Fruit fly (Drosophila melanogaster): ENCODE results near the gene OXA1L.
A peak's percentile ranks its signal among the peaks of the same experiment; 100 is the strongest.

OXA1L gene

dm6 chr3L:10852347-10853130, 33.7 kb downstream of the OXA1L start (continued):
- no peak for TF ChIP-seq nmo (GFP tag; optimal IDR thresholded peaks at IDR 0.05)
- TF ChIP-seq da (GFP tag; optimal IDR thresholded peaks at IDR 0.05): no peak
- no peak for TF ChIP-seq HLH54F (GFP tag; optimal IDR thresholded peaks at IDR 0.05)
- TF ChIP-seq fd102C (GFP tag; optimal IDR thresholded peaks at IDR 0.05): no peak
- TF ChIP-seq Sry-δ (GFP tag; optimal IDR thresholded peaks at IDR 0.05): no peak
- peak; percentile 30 for TF ChIP-seq CG4424 (GFP tag; optimal IDR thresholded peaks at IDR 0.05)
- TF ChIP-seq CG17385 (GFP tag; optimal IDR thresholded peaks at IDR 0.05): no peak
- no peak for TF ChIP-seq sr (GFP tag; IDR thresholded peaks at IDR 0.05)
- TF ChIP-seq cg (GFP tag; optimal IDR thresholded peaks at IDR 0.05): peak; percentile 79
- peak; percentile 96 for TF ChIP-seq sqz (GFP tag; optimal IDR thresholded peaks at IDR 0.05)
- TF ChIP-seq her (GFP tag; optimal IDR thresholded peaks at IDR 0.05): peak; percentile 37
- peak; percentile 16 for TF ChIP-seq twi (tag; optimal IDR thresholded peaks at IDR 0.05)
- no peak for TF ChIP-seq tap (tag; optimal IDR thresholded peaks at IDR 0.05)
- TF ChIP-seq ap (GFP tag; IDR thresholded peaks at IDR 0.05): no peak
- TF ChIP-seq CG3838 (GFP tag; optimal IDR thresholded peaks at IDR 0.05): no peak
- TF ChIP-seq slou (GFP tag; optimal IDR thresholded peaks at IDR 0.05): no peak
- TF ChIP-seq Doc2 (GFP tag; IDR thresholded peaks at IDR 0.05): no peak
- TF ChIP-seq chinmo (GFP tag; IDR thresholded peaks at IDR 0.05; ENCODE audit: partially characterized antibody): peak; percentile 90; the same call in 3 of the 4 replicates
- no peak for TF ChIP-seq Stat92E (GFP tag; optimal IDR thresholded peaks at IDR 0.05)
- peak; percentile 26 for TF ChIP-seq dmrt99B (tag; optimal IDR thresholded peaks at IDR 0.05)
- no peak for TF ChIP-seq CG13775 (GFP tag; optimal IDR thresholded peaks at IDR 0.05)
- TF ChIP-seq Elba2 (GFP tag; optimal IDR thresholded peaks at IDR 0.05): no peak
- TF ChIP-seq wek (GFP tag; optimal IDR thresholded peaks at IDR 0.05): no peak
- TF ChIP-seq CG9437 (GFP tag; optimal IDR thresholded peaks at IDR 0.05): no peak
- TF ChIP-seq pho (GFP tag; optimal IDR thresholded peaks at IDR 0.05): peak; percentile 7
- TF ChIP-seq CG4360 (GFP tag; IDR thresholded peaks at IDR 0.05): peak; percentile 63
- no peak for TF ChIP-seq phol (tag; optimal IDR thresholded peaks at IDR 0.05)
- TF ChIP-seq nau (GFP tag; optimal IDR thresholded peaks at IDR 0.05): no peak
- no peak for TF ChIP-seq gce (GFP tag; IDR thresholded peaks at IDR 0.05)
- no peak for TF ChIP-seq pzg (GFP tag; optimal IDR thresholded peaks at IDR 0.05)
- no peak for TF ChIP-seq CG12219 (GFP tag; optimal IDR thresholded peaks at IDR 0.05)
- no peak for TF ChIP-seq CG31365 (tag; optimal IDR thresholded peaks at IDR 0.05)
- no peak for TF ChIP-seq yki (optimal IDR thresholded peaks at IDR 0.05)
- TF ChIP-seq ara (GFP tag; IDR thresholded peaks at IDR 0.05): no peak
- TF ChIP-seq CG6683 (GFP tag; optimal IDR thresholded peaks at IDR 0.05): no peak
- TF ChIP-seq cato (GFP tag; optimal IDR thresholded peaks at IDR 0.05; ENCODE audit: borderline replicate concordance): no peak
- no peak for TF ChIP-seq CG16779 (GFP tag; IDR thresholded peaks at IDR 0.05)
- no peak for TF ChIP-seq CG1024 (GFP tag; IDR thresholded peaks at IDR 0.05)
- TF ChIP-seq fd96Cb (tag; optimal IDR thresholded peaks at IDR 0.05): no peak
- TF ChIP-seq zfh2 (GFP tag; optimal IDR thresholded peaks at IDR 0.05): no peak
- no peak for TF ChIP-seq CG4730 (GFP tag; IDR thresholded peaks at IDR 0.05)
- TF ChIP-seq unpg (GFP tag; optimal IDR thresholded peaks at IDR 0.05): no peak
- no peak for TF ChIP-seq bbx (GFP tag; IDR thresholded peaks at IDR 0.05; ENCODE audit: partially characterized antibody)
- no peak for TF ChIP-seq CG15696 (tag; optimal IDR thresholded peaks at IDR 0.05)
- TF ChIP-seq CG13894 (tag; optimal IDR thresholded peaks at IDR 0.05): peak; percentile 71
- TF ChIP-seq row (GFP tag; IDR thresholded peaks at IDR 0.05): peak; percentile 72; the same call in 2 of the 3 replicates
- TF ChIP-seq dati (GFP tag; IDR thresholded peaks at IDR 0.05): no peak
- no peak for TF ChIP-seq inv (GFP tag; IDR thresholded peaks at IDR 0.05; ENCODE audit: partially characterized antibody)
- TF ChIP-seq CG2678 (tag; optimal IDR thresholded peaks at IDR 0.05): no peak
- no peak for TF ChIP-seq Dp (GFP tag; optimal IDR thresholded peaks at IDR 0.05)
